Worm (Caenorhabditis elegans) whole organism, L4 larva: ENCODE data around the gene sec-24.1.

Experiments
- F37D6.2 ChIP-seq: sonication (generic microtip); optimal IDR thresholded peaks from 2 replicates; lab custom pipeline; 2016; ENCODE audit warnings: mild to moderate bottlenecking, missing genetic modification characterization, missing compliant biosample characterization
- F44E2.7 ChIP-seq: fragments of 200-800 bp; sonication (Bioruptor generic); IDR thresholded peaks from 2 replicates; pipeline ENCODE4 v2.1.2; 2022; ENCODE audit warnings: missing genetic modification characterization, missing compliant biosample characterization
- F49E8.2 ChIP-seq: sonication (generic microtip); optimal IDR thresholded peaks from 2 replicates; lab custom pipeline; 2016; ENCODE audit warnings: missing compliant biosample characterization, mild to moderate bottlenecking, missing genetic modification characterization, borderline replicate concordance
- R02D3.7 ChIP-seq: fragments of 150-350 bp; sonication (generic microtip); optimal IDR thresholded peaks from 3 replicates; lab custom pipeline; 2014; ENCODE audit warnings: missing biosample characterization, missing genetic modification characterization
- Y105C5A.15 ChIP-seq: fragments of 200-800 bp; sonication (Bioruptor generic); IDR thresholded peaks from 2 replicates; pipeline ENCODE4 v1.3.6; 2022; ENCODE audit warnings: missing genetic modification characterization, missing compliant biosample characterization
- Y48G9A.11 ChIP-seq: fragments of 200-800 bp; sonication (Bioruptor generic); IDR thresholded peaks from 2 replicates; pipeline ENCODE4 v1.3.6; 2022; ENCODE audit warnings: missing genetic modification reagents, missing genetic modification characterization, missing compliant biosample characterization
- Y75B8A.6 ChIP-seq: fragments of 200-800 bp; sonication (Bioruptor generic); IDR thresholded peaks from 2 replicates; pipeline ENCODE4 v1.3.6; 2022; ENCODE audit warnings: missing genetic modification reagents, missing genetic modification characterization, missing compliant biosample characterization
- aha-1 ChIP-seq: fragments of 150-350 bp; peaks from one replicate; lab custom pipeline; 2014; ENCODE audit warnings: missing biosample characterization, missing genetic modification characterization
- ama-1 ChIP-seq: fragments of 150-350 bp; optimal IDR thresholded peaks from 2 replicates; lab custom pipeline; 2014; ENCODE audit warnings: inconsistent platforms, mixed read lengths
- attf-4 ChIP-seq: sonication (generic microtip); optimal IDR thresholded peaks from 3 replicates; lab custom pipeline; 2017; ENCODE audit warnings: missing biosample characterization, missing genetic modification characterization
- ceh-20 ChIP-seq: fragments of 200-800 bp; sonication (Bioruptor generic); IDR thresholded peaks from 2 replicates; pipeline ENCODE4 v1.3.6; 2022; ENCODE audit warnings: missing genetic modification reagents, missing genetic modification characterization, missing compliant biosample characterization
- ceh-32 ChIP-seq: sonication (generic microtip); optimal IDR thresholded peaks from 2 replicates; lab custom pipeline; 2016; ENCODE audit warnings: mild to moderate bottlenecking, missing genetic modification characterization, missing compliant biosample characterization; ENCODE audit not compliant: poor library complexity
- ctbp-1 ChIP-seq: fragments of 200-800 bp; sonication (Bioruptor generic); IDR thresholded peaks from 2 replicates; pipeline ENCODE4 v1.3.6; 2022; ENCODE audit warnings: missing genetic modification reagents, missing genetic modification characterization, missing compliant biosample characterization
- daf-16 ChIP-seq, 3 experiments: sonication (generic microtip); optimal IDR thresholded peaks; 2 replicates each; lab custom pipeline; 2016 to 2017; ENCODE audit warnings: missing genetic modification characterization in 3 of 3, missing genetic modification reagents in 3 of 3, mild to moderate bottlenecking in 2 of 3, missing compliant biosample characterization in 2 of 3, missing biosample characterization in 1 of 3, moderate library complexity in 1 of 3
- dmd-6 ChIP-seq: fragments of 200-800 bp; sonication (Bioruptor generic); IDR thresholded peaks from 2 replicates; pipeline ENCODE4 v1.3.6; 2022; ENCODE audit warnings: missing genetic modification reagents, missing genetic modification characterization, missing compliant biosample characterization
- dmd-8 ChIP-seq: fragments of 200-800 bp; sonication (Bioruptor generic); IDR thresholded peaks from 2 replicates; pipeline ENCODE4 v1.3.6; 2022; ENCODE audit warnings: missing genetic modification characterization, missing compliant biosample characterization
- dve-1 ChIP-seq: sonication (generic microtip); optimal IDR thresholded peaks from 2 replicates; lab custom pipeline; 2017; ENCODE audit warnings: antibody characterized with exemption, mild to moderate bottlenecking, missing genetic modification characterization, missing compliant biosample characterization; ENCODE audit not compliant: insufficient read depth
- egl-43 ChIP-seq: fragments of 200-800 bp; sonication (Bioruptor generic); IDR thresholded peaks from 2 replicates; pipeline ENCODE4 v1.3.6; 2022; ENCODE audit warnings: missing genetic modification reagents, missing genetic modification characterization, missing compliant biosample characterization
- fkh-10 ChIP-seq: fragments of 150-350 bp; optimal IDR thresholded peaks from 2 replicates; lab custom pipeline; 2014; ENCODE audit warnings: missing biosample characterization, missing genetic modification reagents, missing genetic modification characterization
- fos-1 ChIP-seq: fragments of 150-350 bp; optimal IDR thresholded peaks from 2 replicates; lab custom pipeline; 2014; ENCODE audit warnings: missing biosample characterization, missing genetic modification characterization
- gei-8 ChIP-seq: fragments of 200-800 bp; sonication (Bioruptor generic); optimal IDR thresholded peaks from 2 replicates; lab custom pipeline; 2018; ENCODE audit warnings: mild to moderate bottlenecking, missing genetic modification characterization, missing compliant biosample characterization
- hlh-11 ChIP-seq: fragments of 200-800 bp; sonication (Bioruptor generic); optimal IDR thresholded peaks from 2 replicates; lab custom pipeline; 2018; ENCODE audit warnings: mild to moderate bottlenecking, missing genetic modification characterization, missing compliant biosample characterization
- jun-1 ChIP-seq: fragments of 150-350 bp; optimal IDR thresholded peaks from 2 replicates; lab custom pipeline; 2014; ENCODE audit warnings: missing biosample characterization, missing genetic modification reagents, missing genetic modification characterization
- lim-7 ChIP-seq: fragments of 200-800 bp; sonication (Bioruptor generic); IDR thresholded peaks from 2 replicates; pipeline ENCODE4 v1.3.6; 2022; ENCODE audit warnings: missing genetic modification characterization, missing compliant biosample characterization
- lin-15B ChIP-seq: fragments of 150-350 bp; sonication (generic microtip); optimal IDR thresholded peaks from 3 replicates; lab custom pipeline; 2014; ENCODE audit warnings: missing biosample characterization, missing genetic modification characterization
- lin-29 ChIP-seq: fragments of 200-800 bp; sonication (Bioruptor generic); IDR thresholded peaks from 2 replicates; pipeline ENCODE4 v1.3.6; 2022; ENCODE audit warnings: missing genetic modification reagents, missing genetic modification characterization, missing compliant biosample characterization
- lin-38 ChIP-seq: fragments of 200-800 bp; sonication (Bioruptor generic); IDR thresholded peaks from 2 replicates; pipeline ENCODE4 v1.3.6; 2022; ENCODE audit warnings: missing genetic modification reagents, missing genetic modification characterization, missing compliant biosample characterization
- lir-3 ChIP-seq: sonication (generic microtip); optimal IDR thresholded peaks from 2 replicates; lab custom pipeline; 2016; ENCODE audit warnings: mild to moderate bottlenecking, missing genetic modification characterization, missing compliant biosample characterization
- mdt-29 ChIP-seq: fragments of 200-800 bp; sonication (Bioruptor generic); IDR thresholded peaks from 2 replicates; pipeline ENCODE4 v1.3.6; 2022; ENCODE audit warnings: missing genetic modification reagents, missing genetic modification characterization, missing compliant biosample characterization
- nhr-11 ChIP-seq: fragments of 150-350 bp; optimal IDR thresholded peaks from 2 replicates; lab custom pipeline; 2014; ENCODE audit warnings: missing biosample characterization, missing genetic modification characterization
- nhr-237 ChIP-seq: sonication (generic microtip); optimal IDR thresholded peaks from 2 replicates; lab custom pipeline; 2017; ENCODE audit warnings: missing biosample characterization, missing genetic modification characterization
- nhr-28 ChIP-seq: fragments of 150-350 bp; optimal IDR thresholded peaks from 2 replicates; lab custom pipeline; 2014; ENCODE audit warnings: missing biosample characterization, missing genetic modification characterization
- nhr-48 ChIP-seq: sonication (generic microtip); optimal IDR thresholded peaks from 2 replicates; lab custom pipeline; 2016; ENCODE audit warnings: mild to moderate bottlenecking, missing genetic modification characterization, missing compliant biosample characterization
- nhr-76 ChIP-seq: fragments of 150-350 bp; optimal IDR thresholded peaks from 2 replicates; lab custom pipeline; 2014; ENCODE audit warnings: missing biosample characterization, missing genetic modification characterization
- nhr-77 ChIP-seq: fragments of 150-350 bp; optimal IDR thresholded peaks from 2 replicates; lab custom pipeline; 2014; ENCODE audit warnings: missing biosample characterization, missing genetic modification characterization
- pqm-1 ChIP-seq: sonication (generic microtip); optimal IDR thresholded peaks from 2 replicates; lab custom pipeline; 2017; ENCODE audit warnings: missing biosample characterization, missing genetic modification characterization
- saeg-2 ChIP-seq: fragments of 200-800 bp; sonication (Bioruptor generic); IDR thresholded peaks from 2 replicates; pipeline ENCODE4 v1.3.6; 2022; ENCODE audit warnings: missing genetic modification reagents, missing genetic modification characterization, missing compliant biosample characterization
- set-16 ChIP-seq: fragments of 200-800 bp; sonication (Bioruptor generic); IDR thresholded peaks from 2 replicates; pipeline ENCODE4 v1.3.6; 2022; ENCODE audit warnings: missing genetic modification reagents, missing genetic modification characterization, missing compliant biosample characterization
- snpc-4 ChIP-seq: fragments of 150-350 bp; optimal IDR thresholded peaks from 2 replicates; lab custom pipeline; 2014; ENCODE audit warnings: missing biosample characterization, missing genetic modification characterization
- spr-1 ChIP-seq: sonication (generic microtip); optimal IDR thresholded peaks from 2 replicates; lab custom pipeline; 2016; ENCODE audit warnings: mild to moderate bottlenecking, missing genetic modification characterization, missing compliant biosample characterization
- spr-3 ChIP-seq: fragments of 200-800 bp; sonication (Bioruptor generic); optimal IDR thresholded peaks from 2 replicates; lab custom pipeline; 2018; ENCODE audit warnings: mild to moderate bottlenecking, missing genetic modification characterization, missing compliant biosample characterization
- unc-62 ChIP-seq, 3 experiments: fragments of 150-350 bp in 1 of 3; sonication (generic microtip); optimal IDR thresholded peaks in 2 of 3; peaks in 1 of 3; 1 replicate in 1 of 3; 2 replicates in 2 of 3; lab custom pipeline; 2014 to 2017; ENCODE audit warnings: missing biosample characterization in 3 of 3, missing genetic modification characterization in 3 of 3, missing genetic modification reagents in 3 of 3, missing genotype in 1 of 3

sec-24.1 gene

ce11 chrIV:11583906-11584378, 17.9 kb upstream of the sec-24.1 start, which contains the start of gene F12F6.1 (continued):
- TF ChIP-seq ceh-20 (GFP tag; lab: Robert Waterston, UW) = 0 out of 2 replicates have a peak, but pooled peaks have one; percentile 42
- TF ChIP-seq dmd-8 (GFP tag; lab: Robert Waterston, UW) = 0 out of 2 replicates have a peak, but pooled peaks have one; percentile 53
- peak; percentile 48 for TF ChIP-seq hlh-11 (tag; lab: Kevin White, UChicago)
- TF ChIP-seq ama-1 (lab: Kevin White, UChicago) = no peak
- no peak for TF ChIP-seq nhr-11 (tag; lab: Kevin White, UChicago)

ce11 chrIV:11582450-11583166, 16.6 kb upstream of the sec-24.1 start:
- TF ChIP-seq dmd-6 (GFP tag; lab: Robert Waterston, UW) (no peak), nhr-11 (tag; lab: Kevin White, UChicago) (no peak), Y48G9A.11 (no peak), lin-29 (GFP tag; lab: Robert Waterston, UW) (no peak), set-16 (peak; percentile 84), spr-3 (GFP tag; lab: Kevin White, UChicago) (no peak), nhr-28 (tag; lab: Kevin White, UChicago) (peak; percentile 58), saeg-2 (GFP tag; lab: Robert Waterston, UW) (no peak), lir-3 (tag; lab: Kevin White, UChicago) (no peak), mdt-29 (GFP tag; lab: Robert Waterston, UW) (no peak), nhr-48 (tag; lab: Kevin White, UChicago) (no peak), F44E2.7 (GFP tag; lab: Robert Waterston, UW) (no peak), R02D3.7 (tag; lab: Kevin White, UChicago) (no peak), daf-16 (GFP tag; optimal IDR thresholded peaks at IDR 0.05; lab: Kevin White, UChicago) (peak in 1 of 2 experiments; percentile 2), daf-16 (tag; optimal IDR thresholded peaks at IDR 0.05; lab: Kevin White, UChicago) (peak; percentile 68), snpc-4 (tag; lab: Kevin White, UChicago) (no peak), egl-43 (GFP tag; lab: Robert Waterston, UW) (0 out of 2 replicates have a peak, but pooled peaks have one; percentile 24), nhr-237 (tag; lab: Kevin White, UChicago) (no peak), unc-62 (GFP tag; optimal IDR thresholded peaks at IDR 0.05 in 1 of 2; lab: Kevin White, UChicago) (no peak), unc-62 (tag; optimal IDR thresholded peaks at IDR 0.05; lab: Kevin White, UChicago) (no peak), lim-7 (GFP tag; lab: Robert Waterston, UW) (no peak), F49E8.2 (no peak), ceh-32 (tag; lab: Kevin White, UChicago) (no peak), F37D6.2 (tag; lab: Kevin White, UChicago) (no peak), jun-1 (tag; lab: Kevin White, UChicago) (no peak), dve-1 (tag; lab: Kevin White, UChicago) (peak; percentile 41), fkh-10 (GFP tag; lab: Kevin White, UChicago) (no peak), spr-1 (tag; lab: Kevin White, UChicago) (no peak), nhr-77 (tag; lab: Kevin White, UChicago) (no peak), attf-4 (no peak), pqm-1 (tag; lab: Kevin White, UChicago) (peak; percentile 78), hlh-11 (tag; lab: Kevin White, UChicago) (peak; percentile 9), Y105C5A.15 (GFP tag; lab: Robert Waterston, UW) (no peak), nhr-76 (tag; lab: Kevin White, UChicago) (no peak), aha-1 (peak; percentile 12), Y75B8A.6 (no peak), ctbp-1 (GFP tag; lab: Robert Waterston, UW) (no peak), fos-1 (no peak), lin-15B (tag; lab: Kevin White, UChicago) (no peak), lin-38 (GFP tag; lab: Robert Waterston, UW) (no peak), gei-8 (GFP tag; lab: Kevin White, UChicago) (no peak)
